Worm (Caenorhabditis elegans) whole organism, young adult: ENCODE data around the gene F45E1.1.

Experiments used
- B0019.2 ChIP-seq: fragments of 200-800 bp; sonication (Bioruptor generic); conservative IDR thresholded peaks from 2 replicates; pipeline ENCODE4 v1.3.6; 2022; ENCODE audit warnings: missing genetic modification reagents, missing genetic modification characterization, missing compliant biosample characterization
- C17E4.6 ChIP-seq: fragments of 200-800 bp; sonication (Bioruptor generic); IDR thresholded peaks from 2 replicates; pipeline ENCODE4 v1.3.6; 2022; ENCODE audit warnings: missing genetic modification reagents, missing genetic modification characterization, missing compliant biosample characterization
- F23B12.7 ChIP-seq: sonication (generic microtip); optimal IDR thresholded peaks from 2 replicates; lab custom pipeline; 2017; ENCODE audit warnings: missing genetic modification characterization, mild to moderate bottlenecking, missing compliant biosample characterization, antibody characterized with exemption, moderate library complexity; ENCODE audit not compliant: insufficient read depth
- F37B4.10 ChIP-seq: fragments of 200-800 bp; sonication (Bioruptor generic); IDR thresholded peaks from 2 replicates; pipeline ENCODE4 v1.3.6; 2022; ENCODE audit warnings: missing genetic modification characterization, missing compliant biosample characterization
- F57C9.4 ChIP-seq: sonication (generic microtip); optimal IDR thresholded peaks from 2 replicates; lab custom pipeline; 2017; ENCODE audit warnings: mild to moderate bottlenecking, missing genetic modification characterization, missing compliant biosample characterization
- K11D2.4 ChIP-seq: fragments of 200-800 bp; sonication (Bioruptor generic); IDR thresholded peaks from 2 replicates; pipeline ENCODE4 v1.3.6; 2022; ENCODE audit warnings: missing genetic modification reagents, missing genetic modification characterization, missing compliant biosample characterization
- Y56A3A.18 ChIP-seq: fragments of 200-800 bp; sonication (Bioruptor generic); IDR thresholded peaks from 2 replicates; pipeline ENCODE4 v1.3.6; 2022; ENCODE audit warnings: missing genetic modification reagents, missing genetic modification characterization, missing compliant biosample characterization
- akir-1 ChIP-seq: fragments of 200-800 bp; sonication (Bioruptor generic); optimal IDR thresholded peaks from 2 replicates; lab custom pipeline; 2018; ENCODE audit warnings: mild to moderate bottlenecking, missing genetic modification characterization, moderate library complexity, missing compliant biosample characterization
- ama-1 ChIP-seq, 3 experiments: fragments of 150-350 bp in 1 of 3; sonication (generic microtip) in 2 of 3; optimal IDR thresholded peaks; 2 replicates each; lab custom pipeline; 2014 to 2018; ENCODE audit warnings: missing biosample characterization in 2 of 3, missing genetic modification characterization in 2 of 3, missing genetic modification reagents in 2 of 3
- aptf-3 ChIP-seq: fragments of 200-800 bp; sonication (Bioruptor generic); IDR thresholded peaks from 2 replicates; pipeline ENCODE4 v1.3.6; 2022; ENCODE audit warnings: missing genetic modification characterization, missing compliant biosample characterization
- cebp-1 ChIP-seq, 2 experiments: fragments of 200-800 bp in 1 of 2; sonication (Bioruptor generic) in 1 of 2; sonication (generic microtip) in 1 of 2; IDR thresholded peaks in 1 of 2; optimal IDR thresholded peaks in 1 of 2; 2 replicates each; pipeline versions ENCODE4 v1.3.6 to Lab custom; 2017 to 2022; ENCODE audit warnings: missing compliant biosample characterization in 2 of 2, missing genetic modification characterization in 2 of 2, mild to moderate bottlenecking in 1 of 2, missing genetic modification reagents in 1 of 2, moderate library complexity in 1 of 2
- ceh-27 ChIP-seq: fragments of 200-800 bp; sonication (Bioruptor generic); optimal IDR thresholded peaks from 2 replicates; lab custom pipeline; 2018; ENCODE audit warnings: mild to moderate bottlenecking, missing genetic modification characterization, moderate library complexity, missing compliant biosample characterization
- ceh-40 ChIP-seq: fragments of 200-800 bp; sonication (Bioruptor generic); IDR thresholded peaks from 2 replicates; pipeline ENCODE4 v1.3.6; 2022; ENCODE audit warnings: missing genetic modification characterization, missing compliant biosample characterization
- die-1 ChIP-seq: sonication (generic microtip); optimal IDR thresholded peaks from 2 replicates; lab custom pipeline; 2016; ENCODE audit warnings: missing genotype, mild to moderate bottlenecking, missing genetic modification characterization, missing compliant biosample characterization
- dpff-1 ChIP-seq: sonication (generic microtip); optimal IDR thresholded peaks from 2 replicates; lab custom pipeline; 2017; ENCODE audit warnings: mild to moderate bottlenecking, missing genetic modification characterization, missing compliant biosample characterization
- egl-18 ChIP-seq: fragments of 200-800 bp; sonication (Bioruptor generic); IDR thresholded peaks from 2 replicates; pipeline ENCODE4 v1.3.6; 2022; ENCODE audit warnings: missing genetic modification reagents, missing genetic modification characterization, missing compliant biosample characterization
- ekl-4 ChIP-seq: fragments of 200-800 bp; sonication (Bioruptor generic); IDR thresholded peaks from 2 replicates; pipeline ENCODE4 v1.3.6; 2022; ENCODE audit warnings: missing genetic modification reagents, missing genetic modification characterization, missing compliant biosample characterization
- hlh-12 ChIP-seq: sonication (generic microtip); optimal IDR thresholded peaks from 2 replicates; lab custom pipeline; 2016; ENCODE audit warnings: missing genetic modification characterization, missing compliant biosample characterization
- hmg-1.2 ChIP-seq: fragments of 200-800 bp; sonication (Bioruptor generic); IDR thresholded peaks from 2 replicates; pipeline ENCODE4 v1.3.6; 2022; ENCODE audit warnings: missing genetic modification reagents, missing genetic modification characterization, missing compliant biosample characterization
- lag-1 ChIP-seq: fragments of 200-800 bp; sonication (Bioruptor generic); IDR thresholded peaks from 2 replicates; pipeline ENCODE4 v1.3.6; 2022; ENCODE audit warnings: missing genetic modification reagents, missing genetic modification characterization, missing compliant biosample characterization
- lin-26 ChIP-seq: fragments of 200-800 bp; sonication (Bioruptor generic); IDR thresholded peaks from 2 replicates; pipeline ENCODE4 v1.3.6; 2022; ENCODE audit warnings: missing genetic modification reagents, missing genetic modification characterization, missing compliant biosample characterization
- lin-35 ChIP-seq, 3 experiments: fragments of 150-350 bp in 2 of 3; sonication (generic microtip) in 1 of 3; optimal IDR thresholded peaks; 2 replicates each; lab custom pipeline; 2014 to 2018; ENCODE audit warnings: missing biosample characterization in 3 of 3, missing genetic modification characterization in 3 of 3, missing genetic modification reagents in 3 of 3
- madf-3 ChIP-seq: fragments of 200-800 bp; sonication (Bioruptor generic); IDR thresholded peaks from 2 replicates; pipeline ENCODE4 v1.3.6; 2022; ENCODE audit warnings: missing genetic modification reagents, missing genetic modification characterization, missing compliant biosample characterization
- madf-6 ChIP-seq: fragments of 200-800 bp; sonication (Bioruptor generic); IDR thresholded peaks from 2 replicates; pipeline ENCODE4 v1.3.6; 2022; ENCODE audit warnings: missing genetic modification reagents, missing genetic modification characterization, missing compliant biosample characterization
- madf-8 ChIP-seq: fragments of 200-800 bp; sonication (Bioruptor generic); conservative IDR thresholded peaks from 2 replicates; pipeline ENCODE4 v1.3.6; 2022; ENCODE audit warnings: missing genetic modification reagents, missing genetic modification characterization, missing compliant biosample characterization
- mel-28 ChIP-seq: sonication (generic microtip); optimal IDR thresholded peaks from 2 replicates; lab custom pipeline; 2016; ENCODE audit warnings: borderline replicate concordance, mild to moderate bottlenecking, missing genetic modification characterization, missing compliant biosample characterization
- mes-4 ChIP-seq: sonication (generic microtip); optimal IDR thresholded peaks from 2 replicates; lab custom pipeline; 2016; ENCODE audit warnings: missing genotype, missing genetic modification characterization, missing compliant biosample characterization
- nhr-80 ChIP-seq: sonication (generic microtip); optimal IDR thresholded peaks from 2 replicates; lab custom pipeline; 2016; ENCODE audit warnings: missing genetic modification characterization, missing compliant biosample characterization
- pbrm-1 ChIP-seq: fragments of 200-800 bp; sonication (Bioruptor generic); IDR thresholded peaks from 2 replicates; pipeline ENCODE4 v1.3.6; 2022; ENCODE audit warnings: missing genetic modification reagents, missing genetic modification characterization, missing compliant biosample characterization
- pha-4 ChIP-seq: fragments of 150-350 bp; sonication (generic microtip); optimal IDR thresholded peaks from 2 replicates; lab custom pipeline; 2014; ENCODE audit warnings: missing biosample characterization, missing genetic modification reagents, missing genetic modification characterization
- repo-1 ChIP-seq: sonication (generic microtip); optimal IDR thresholded peaks from 2 replicates; lab custom pipeline; 2017; ENCODE audit warnings: mild to moderate bottlenecking, missing genetic modification characterization, missing compliant biosample characterization
- sdz-38 ChIP-seq: sonication (generic microtip); optimal IDR thresholded peaks from 2 replicates; lab custom pipeline; 2016; ENCODE audit warnings: missing genotype, missing genetic modification characterization, missing compliant biosample characterization
- snpc-3.4 ChIP-seq: sonication (generic microtip); optimal IDR thresholded peaks from 2 replicates; lab custom pipeline; 2017; ENCODE audit warnings: missing genetic modification characterization, mild to moderate bottlenecking, missing compliant biosample characterization, antibody characterized with exemption, moderate library complexity, missing genotype, missing genetic modification reagents
- somi-1 ChIP-seq: fragments of 200-800 bp; sonication (Bioruptor generic); optimal IDR thresholded peaks from 2 replicates; lab custom pipeline; 2018; ENCODE audit warnings: mild to moderate bottlenecking, missing genetic modification characterization, missing compliant biosample characterization
- tbp1 ChIP-seq: fragments of 200-800 bp; sonication (Bioruptor generic); optimal IDR thresholded peaks from 2 replicates; lab custom pipeline; 2018; ENCODE audit warnings: mild to moderate bottlenecking, missing genetic modification characterization, missing compliant biosample characterization
- ztf-18 ChIP-seq: sonication (generic microtip); optimal IDR thresholded peaks from 2 replicates; lab custom pipeline; 2016; ENCODE audit warnings: missing genotype, mild to moderate bottlenecking, missing genetic modification characterization, missing compliant biosample characterization
- ztf-25 ChIP-seq: fragments of 200-800 bp; sonication (Bioruptor generic); IDR thresholded peaks from 2 replicates; pipeline ENCODE4 v1.3.6; 2022; ENCODE audit warnings: missing genetic modification reagents, missing genetic modification characterization, missing compliant biosample characterization
- ztf-26 ChIP-seq: sonication (generic microtip); optimal IDR thresholded peaks from 2 replicates; lab custom pipeline; 2017; ENCODE audit warnings: missing genetic modification characterization, missing compliant biosample characterization

Gene F45E1.1

DNA sequence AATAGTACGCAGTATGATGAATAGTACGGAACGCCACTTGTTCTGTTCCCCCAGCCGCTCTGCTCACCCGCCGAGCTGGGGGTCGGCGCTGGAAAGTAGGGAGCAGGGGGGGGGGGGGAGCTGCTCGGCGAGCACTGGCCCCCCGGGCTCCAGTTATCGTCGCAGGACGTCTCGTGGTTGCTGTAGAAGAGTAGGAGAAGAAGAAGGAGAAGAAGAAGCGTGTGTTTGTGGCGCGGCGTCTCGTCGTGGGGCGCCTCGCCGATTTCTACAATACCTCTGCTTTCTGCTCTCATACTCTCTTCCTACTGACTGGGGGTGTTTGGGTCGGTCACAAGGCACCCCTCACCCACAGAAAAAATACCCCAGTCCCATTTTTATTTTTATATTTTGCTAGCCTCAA lies 13.8 kb downstream of the F45E1.1 start (continued):
- TF ChIP-seq repo-1 (peak; percentile 36), dpff-1 (tag; lab: Kevin White, UChicago) (no peak), ekl-4 (GFP tag; lab: Robert Waterston, UW) (peak; percentile 60), K11D2.4 (GFP tag; lab: Robert Waterston, UW) (peak; percentile 54; the same call in 1 of the 2 replicates), hlh-12 (tag; lab: Kevin White, UChicago) (no peak), snpc-3.4 (tag; lab: Kevin White, UChicago) (no peak), F23B12.7 (tag; lab: Kevin White, UChicago) (no peak), madf-6 (GFP tag; lab: Robert Waterston, UW) (no peak), lin-26 (GFP tag; lab: Robert Waterston, UW) (peak; percentile 75; the same call in 1 of the 2 replicates), mel-28 (tag; lab: Kevin White, UChicago) (no peak), ceh-40 (no peak), hmg-1.2 (peak; percentile 41; the same call in 1 of the 2 replicates), lag-1 (GFP tag; lab: Robert Waterston, UW) (0 out of 2 replicates have a peak, but pooled peaks have one; percentile 13), Y56A3A.18 (GFP tag; lab: Robert Waterston, UW) (no peak), ztf-25 (no peak), die-1 (tag; lab: Kevin White, UChicago) (no peak), ztf-18 (tag; lab: Kevin White, UChicago) (no peak), madf-8 (no peak), egl-18 (GFP tag; lab: Robert Waterston, UW) (no peak), lin-35 (GFP tag; optimal IDR thresholded peaks at IDR 0.05; lab: Kevin White, UChicago) (peak in 1 of 3 experiments; percentile 36), madf-3 (GFP tag; lab: Robert Waterston, UW) (0 out of 2 replicates have a peak, but pooled peaks have one; percentile 28), F37B4.10 (GFP tag; lab: Robert Waterston, UW) (no peak), B0019.2 (GFP tag; lab: Robert Waterston, UW) (0 out of 2 replicates have a peak, but pooled peaks have one; percentile 3), C17E4.6 (no peak), mes-4 (no peak)

DNA sequence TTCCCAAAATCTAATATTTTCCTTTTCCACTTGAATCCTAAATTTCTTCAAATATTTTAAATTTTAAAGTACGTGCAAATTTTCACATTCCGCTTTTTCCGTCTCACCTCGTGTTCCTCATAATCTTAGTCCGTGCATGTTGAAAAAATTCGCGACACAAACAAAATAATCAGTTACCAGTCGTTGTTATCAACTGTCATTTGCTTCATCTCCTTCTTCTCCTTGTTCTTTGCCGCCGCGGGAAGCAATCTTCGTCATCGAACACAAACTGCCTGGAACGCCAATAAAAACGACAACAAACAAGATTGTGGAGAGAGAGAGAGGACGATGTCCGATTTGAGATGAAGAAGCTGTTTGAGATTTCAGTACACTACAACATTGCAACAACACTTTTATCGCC lies 14.3 kb downstream of the F45E1.1 start, which contains the start of gene C34D10.5:
Gene C34D10.5, plus strand, starts transcription at position 269 of the 400 bp plus-strand sequence.
- no peak for TF ChIP-seq die-1 (tag; lab: Kevin White, UChicago)
- peak; percentile 26 for TF ChIP-seq nhr-80 (tag; lab: Kevin White, UChicago)
- peak; percentile 35 for TF ChIP-seq pha-4 (tag; lab: Kevin White, UChicago)
- TF ChIP-seq F57C9.4 = no peak

DNA sequence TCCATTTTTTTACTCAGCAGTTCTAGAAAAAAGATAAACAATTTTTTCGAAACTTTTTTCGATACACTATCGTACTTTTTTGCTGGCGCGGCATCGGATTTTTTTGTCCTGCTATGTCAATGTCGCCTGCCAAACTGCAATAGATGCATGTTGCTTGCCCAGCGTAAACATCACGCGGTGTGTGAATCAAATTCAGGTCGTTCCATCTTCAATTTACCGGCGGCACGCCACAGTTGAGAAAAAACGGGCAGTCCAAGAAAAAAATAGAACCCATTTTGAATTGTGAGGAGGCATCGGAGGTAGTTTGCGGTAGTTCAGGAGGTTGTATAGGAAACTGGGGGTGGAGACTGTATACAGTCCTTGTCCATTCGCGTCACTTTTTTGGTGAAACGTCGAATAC lies 15.0 kb downstream of the F45E1.1 start:
- no peak for TF ChIP-seq sdz-38 (tag; lab: Kevin White, UChicago)
- no peak for TF ChIP-seq akir-1 (GFP tag; lab: Kevin White, UChicago)
- peak; percentile 26 for TF ChIP-seq ceh-27 (GFP tag; lab: Kevin White, UChicago)
- 0 out of 2 replicates have a peak, but pooled peaks have one; percentile 20 for TF ChIP-seq pbrm-1 (GFP tag; lab: Robert Waterston, UW)
- peak; percentile 24 for TF ChIP-seq ama-1 (optimal IDR thresholded peaks at IDR 0.05; lab: Kevin White, UChicago)
- TF ChIP-seq ama-1 (GFP tag; optimal IDR thresholded peaks at IDR 0.05; lab: Kevin White, UChicago) = no peak
- TF ChIP-seq ceh-40 = no peak
- TF ChIP-seq tbp1 (GFP tag; lab: Kevin White, UChicago) = peak; percentile 18
- TF ChIP-seq cebp-1 (GFP tag; IDR thresholded peaks at IDR 0.05; lab: Robert Waterston, UW) = no peak
- peak; percentile 34 for TF ChIP-seq cebp-1 (tag; optimal IDR thresholded peaks at IDR 0.05; lab: Kevin White, UChicago)
- no peak for TF ChIP-seq aptf-3
- peak; percentile 32 for TF ChIP-seq somi-1 (GFP tag; lab: Kevin White, UChicago)
- no peak for TF ChIP-seq Y56A3A.18 (GFP tag; lab: Robert Waterston, UW)
- TF ChIP-seq ztf-26 (tag; lab: Kevin White, UChicago) = peak; percentile 53
- TF ChIP-seq F37B4.10 (GFP tag; lab: Robert Waterston, UW) = no peak
- no peak for TF ChIP-seq mes-4
- TF ChIP-seq madf-6 (GFP tag; lab: Robert Waterston, UW) = no peak
